Worm (Caenorhabditis elegans): ENCODE results near the gene cyp-35C1.

The cyp-35C1 gene

ce11 chrV:13918341-13918740 is 20.1 kb upstream of the cyp-35C1 start, which contains the start of gene str-250:
Gene str-250 (plus strand): TSS chrV:13918641.
- no peak for TF ChIP-seq nhr-25 (tag; optimal IDR thresholded peaks at IDR 0.05; ENCODE audit: borderline replicate concordance, insufficient read depth)

- no peak for TF ChIP-seq rbr-2 (tag; optimal IDR thresholded peaks at IDR 0.05)
Observed at ce11 chrV:13916196-13916595, 17.9 kb upstream of the cyp-35C1 start, which contains the start of gene str-252. Gene str-252 (plus strand): TSS chrV:13916496.

ce11 chrV:13915390-13915789 is 17.1 kb upstream of the cyp-35C1 start, which contains the start of gene gcy-32:
Gene gcy-32 (minus strand): TSS chrV:13915490.
- TF ChIP-seq madf-5 (GFP tag; IDR thresholded peaks at IDR 0.05) (no peak), mxl-2 (GFP tag; conservative IDR thresholded peaks at IDR 0.05) (no peak), vab-7 (GFP tag; IDR thresholded peaks at IDR 0.05) (no peak), dmd-9 (GFP tag; IDR thresholded peaks at IDR 0.05) (no peak), Y48G9A.11 (GFP tag; IDR thresholded peaks at IDR 0.05) (no peak), ceh-32 (tag; optimal IDR thresholded peaks at IDR 0.05; ENCODE audit: poor library complexity) (no peak), madf-9 (GFP tag; conservative IDR thresholded peaks at IDR 0.05) (no peak), ceh-20 (GFP tag; IDR thresholded peaks at IDR 0.05) (no peak), dpl-1 (GFP tag; optimal IDR thresholded peaks at IDR 0.05) (no peak), Y75B8A.6 (GFP tag; IDR thresholded peaks at IDR 0.05) (no peak), fos-1 (tag; optimal IDR thresholded peaks at IDR 0.05) (no peak), dmd-6 (GFP tag; IDR thresholded peaks at IDR 0.05) (no peak), lin-13 (GFP tag; optimal IDR thresholded peaks at IDR 0.05) (no peak), pha-4 (GFP tag; IDR thresholded peaks at IDR 0.05) (no peak), pha-4 (tag; optimal IDR thresholded peaks at IDR 0.05) (no peak), D1046.2 (GFP tag; IDR thresholded peaks at IDR 0.05) (no peak), ZK546.5 (tag; optimal IDR thresholded peaks at IDR 0.05) (no peak), zip-11 (GFP tag; IDR thresholded peaks at IDR 0.05) (no peak), mdt-29 (GFP tag; IDR thresholded peaks at IDR 0.05) (no peak), pqm-1 (tag; optimal IDR thresholded peaks at IDR 0.05) (no peak), dmd-8 (GFP tag; IDR thresholded peaks at IDR 0.05) (no peak)

- no peak for TF ChIP-seq snpc-4 (tag; optimal IDR thresholded peaks at IDR 0.05)
- TF ChIP-seq F44E2.7 (GFP tag; IDR thresholded peaks at IDR 0.05), result no peak
- no peak for TF ChIP-seq Y105C5A.15 (GFP tag; IDR thresholded peaks at IDR 0.05)
- TF ChIP-seq tag-97 (GFP tag; IDR thresholded peaks at IDR 0.05), result no peak
- peak; percentile 57 for TF ChIP-seq pqm-1 (tag; optimal IDR thresholded peaks at IDR 0.05)
- peak; percentile 95 for TF ChIP-seq nhr-28 (tag; optimal IDR thresholded peaks at IDR 0.05)
- no peak for TF ChIP-seq lir-3 (tag; optimal IDR thresholded peaks at IDR 0.05)
- TF ChIP-seq fkh-10 (GFP tag; optimal IDR thresholded peaks at IDR 0.05), result no peak
- no peak for TF ChIP-seq skn-1 (tag; optimal IDR thresholded peaks at IDR 0.05)
- TF ChIP-seq ceh-62 (tag; optimal IDR thresholded peaks at IDR 0.05), result no peak
- peak; percentile 99 for TF ChIP-seq hlh-30 (tag; optimal IDR thresholded peaks at IDR 0.05; ENCODE audit: insufficient read depth)
- no peak for TF ChIP-seq unc-39 (tag; optimal IDR thresholded peaks at IDR 0.05)
- no peak for TF ChIP-seq mes-2 (tag; optimal IDR thresholded peaks at IDR 0.05; ENCODE audit: poor library complexity, severe bottlenecking)
- TF ChIP-seq mxl-2 (GFP tag; conservative IDR thresholded peaks at IDR 0.05), result no peak
- no peak for TF ChIP-seq lim-7 (GFP tag; IDR thresholded peaks at IDR 0.05)
- no peak for TF ChIP-seq lin-38 (GFP tag; IDR thresholded peaks at IDR 0.05)
- peak; percentile 91 for TF ChIP-seq nhr-6 (tag; optimal IDR thresholded peaks at IDR 0.05)
- TF ChIP-seq ztf-7 (tag; optimal IDR thresholded peaks at IDR 0.05), result peak; percentile 49
- no peak for TF ChIP-seq zfp-3 (GFP tag; conservative IDR thresholded peaks at IDR 0.05)
- TF ChIP-seq pha-4 (GFP tag; IDR thresholded peaks at IDR 0.05), result peak; percentile 30; the same call in 1 of the 2 replicates
- peak; percentile 41 for TF ChIP-seq pha-4 (tag; optimal IDR thresholded peaks at IDR 0.05)
- TF ChIP-seq ztf-11 (tag; optimal IDR thresholded peaks at IDR 0.05), result no peak
- TF ChIP-seq rbr-2 (tag; optimal IDR thresholded peaks at IDR 0.05), result no peak
- TF ChIP-seq D1046.2 (GFP tag; IDR thresholded peaks at IDR 0.05), result no peak
- TF ChIP-seq php-3 (GFP tag; IDR thresholded peaks at IDR 0.05), result peak; percentile 92
- peak; percentile 95 for TF ChIP-seq dve-1 (tag; optimal IDR thresholded peaks at IDR 0.05; ENCODE audit: insufficient read depth)
- TF ChIP-seq madf-9 (GFP tag; conservative IDR thresholded peaks at IDR 0.05), result no peak
- TF ChIP-seq cey-2 (tag; optimal IDR thresholded peaks at IDR 0.05; ENCODE audit: borderline replicate concordance, insufficient read depth), result peak; percentile 65
- no peak for TF ChIP-seq F26F4.8 (GFP tag; conservative IDR thresholded peaks at IDR 0.05)
- no peak for TF ChIP-seq ZK337.2 (GFP tag; IDR thresholded peaks at IDR 0.05)
- TF ChIP-seq dpl-1 (GFP tag; optimal IDR thresholded peaks at IDR 0.05), result peak; percentile 52
Observed at ce11 chrV:13909400-13909799, 11.1 kb upstream of the cyp-35C1 start, which contains the start of gene C06B3.7. Gene C06B3.7 (plus strand): TSS chrV:13909686.

All from whole organism, L4 larva.